Fruit fly (Drosophila melanogaster) whole organism, embryonic: Measurements from ENCODE around the gene CG31793.

Source experiments
- Ada2b ChIP-seq: fragments of 200-800 bp; sonication (Bioruptor generic); IDR thresholded peaks from 2 replicates; pipeline ENCODE4 v1.3.6; 2022; ENCODE audit warnings: missing biosample characterization, missing genetic modification characterization
- Asciz ChIP-seq: fragments of 200-800 bp; sonication (Bioruptor generic); optimal IDR thresholded peaks from 2 replicates; lab custom pipeline; 2017; ENCODE audit warnings: missing biosample characterization, mild to moderate bottlenecking, missing genetic modification characterization, missing genetic modification reagents
- Bteb2 ChIP-seq: fragments of 200-800 bp; sonication (Bioruptor generic); optimal IDR thresholded peaks from 2 replicates; lab custom pipeline; 2016; ENCODE audit warnings: missing biosample characterization, missing genetic modification characterization
- CG11695 ChIP-seq: fragments of 200-800 bp; sonication (Bioruptor generic); IDR thresholded peaks from 3 replicates; pipeline ENCODE4 v1.3.6; 2022; ENCODE audit warnings: missing biosample characterization, missing genetic modification characterization
- CG12071 ChIP-seq: fragments of 200-800 bp; sonication (Bioruptor generic); optimal IDR thresholded peaks from 3 replicates; lab custom pipeline; 2018; ENCODE audit warnings: missing biosample characterization, mild to moderate bottlenecking, missing genetic modification characterization
- CG12236 ChIP-seq: fragments of 200-800 bp; sonication (Bioruptor generic); optimal IDR thresholded peaks from 2 replicates; lab custom pipeline; 2016; ENCODE audit warnings: missing biosample characterization, missing genetic modification characterization
- CG13123 ChIP-seq: fragments of 200-800 bp; sonication (Bioruptor generic); optimal IDR thresholded peaks from 2 replicates; lab custom pipeline; 2016; ENCODE audit warnings: missing biosample characterization, missing genetic modification characterization
- CG14667 ChIP-seq: fragments of 200-800 bp; sonication (Bioruptor generic); IDR thresholded peaks from 2 replicates; pipeline ENCODE4 v1.3.6; 2022; ENCODE audit warnings: missing biosample characterization, missing genetic modification characterization
- CG17612 ChIP-seq: fragments of 200-800 bp; sonication (Bioruptor generic); IDR thresholded peaks from 2 replicates; pipeline ENCODE4 v1.3.6; 2022; ENCODE audit warnings: missing biosample characterization, missing genetic modification characterization
- CG18262 ChIP-seq: fragments of 200-800 bp; optimal IDR thresholded peaks from 3 replicates; lab custom pipeline; 2019; ENCODE audit warnings: missing biosample characterization, mild to moderate bottlenecking, missing genetic modification characterization, moderate library complexity
- CG2199 ChIP-seq: fragments of 200-800 bp; sonication (Bioruptor generic); IDR thresholded peaks from 3 replicates; pipeline ENCODE4 v1.3.6; 2022; ENCODE audit warnings: missing biosample characterization, missing genetic modification characterization
- CG3847 ChIP-seq: fragments of 200-800 bp; sonication (Bioruptor generic); IDR thresholded peaks from 2 replicates; pipeline ENCODE4 v1.3.6; 2022; ENCODE audit warnings: missing biosample characterization, missing genetic modification characterization
- CG4820 ChIP-seq: fragments of 200-800 bp; sonication (Bioruptor generic); optimal IDR thresholded peaks from 3 replicates; lab custom pipeline; 2016; ENCODE audit warnings: missing biosample characterization, missing genetic modification characterization
- CG6254 ChIP-seq: fragments of 200-800 bp; sonication (Bioruptor generic); optimal IDR thresholded peaks from 3 replicates; lab custom pipeline; 2017; ENCODE audit warnings: mild to moderate bottlenecking, missing biosample characterization, missing genetic modification reagents, missing genetic modification characterization
- CG6765 ChIP-seq: fragments of 200-800 bp; sonication (Bioruptor generic); optimal IDR thresholded peaks from 3 replicates; lab custom pipeline; 2017; ENCODE audit warnings: missing biosample characterization, mild to moderate bottlenecking, missing genetic modification characterization
- CG7271 ChIP-seq: fragments of 200-800 bp; sonication (Bioruptor generic); optimal IDR thresholded peaks from 2 replicates; lab custom pipeline; 2018; ENCODE audit warnings: missing biosample characterization, mild to moderate bottlenecking, missing genetic modification characterization, moderate library complexity
- CG7928 ChIP-seq: fragments of 200-800 bp; sonication (Bioruptor generic); optimal IDR thresholded peaks from 2 replicates; lab custom pipeline; 2017; ENCODE audit warnings: missing biosample characterization, mild to moderate bottlenecking, missing genetic modification characterization
- CG8281 ChIP-seq: fragments of 200-800 bp; sonication (Bioruptor generic); optimal IDR thresholded peaks from 2 replicates; lab custom pipeline; 2018; ENCODE audit warnings: missing biosample characterization, mild to moderate bottlenecking, missing genetic modification characterization, moderate library complexity
- CG8765 ChIP-seq: fragments of 200-800 bp; sonication (Bioruptor generic); IDR thresholded peaks from 2 replicates; pipeline ENCODE4 v1.3.6; 2022; ENCODE audit warnings: missing biosample characterization, missing genetic modification characterization
- CG9876 ChIP-seq: fragments of 200-800 bp; sonication (Bioruptor generic); optimal IDR thresholded peaks from 2 replicates; lab custom pipeline; 2016; ENCODE audit warnings: missing biosample characterization, missing genetic modification characterization
- Hr51 ChIP-seq, 2 experiments: fragments of 200-800 bp; sonication (Bioruptor generic); optimal IDR thresholded peaks; 2 replicates in 1 of 2; 3 replicates in 1 of 2; lab custom pipeline; 2016 to 2018; ENCODE audit warnings: missing biosample characterization in 2 of 2, missing genetic modification characterization in 2 of 2, mild to moderate bottlenecking in 1 of 2, moderate library complexity in 1 of 2
- Hr78 ChIP-seq, 2 experiments: fragments of 200-800 bp in 1 of 2; fragments of >200 bp in 1 of 2; sonication (Bioruptor generic) in 1 of 2; optimal IDR thresholded peaks; 2 replicates each; lab custom pipeline; 2017 to 2019; ENCODE audit warnings: missing biosample characterization in 2 of 2, missing genetic modification characterization in 2 of 2, mild to moderate bottlenecking in 1 of 2, moderate library complexity in 1 of 2
- Myb ChIP-seq: fragments of 200-800 bp; sonication (Bioruptor generic); optimal IDR thresholded peaks from 2 replicates; lab custom pipeline; 2016; ENCODE audit warnings: missing biosample characterization, missing genetic modification characterization
- Sox100B ChIP-seq: fragments of 200-800 bp; sonication (Bioruptor generic); optimal IDR thresholded peaks from 3 replicates; lab custom pipeline; 2018; ENCODE audit warnings: missing biosample characterization, mild to moderate bottlenecking, missing genetic modification characterization
- ato ChIP-seq: fragments of 200-800 bp; sonication (Bioruptor generic); IDR thresholded peaks from 2 replicates; pipeline ENCODE4 v1.3.6; 2022; ENCODE audit warnings: missing biosample characterization, missing genetic modification characterization; ENCODE audit not compliant: partially characterized antibody
- bsh ChIP-seq, 2 experiments: fragments of 200-800 bp; sonication (Bioruptor generic); optimal IDR thresholded peaks; 2 replicates each; lab custom pipeline; 2017 to 2018; ENCODE audit warnings: mild to moderate bottlenecking in 2 of 2, missing biosample characterization in 2 of 2, missing genetic modification characterization in 2 of 2, moderate library complexity in 1 of 2
- corto ChIP-seq: fragments of 200-800 bp; sonication (Bioruptor generic); optimal IDR thresholded peaks from 2 replicates; lab custom pipeline; 2016; ENCODE audit warnings: missing biosample characterization, mild to moderate bottlenecking, missing genetic modification characterization, moderate library complexity
- crc ChIP-seq: fragments of 200-800 bp; sonication (Bioruptor generic); optimal IDR thresholded peaks from 2 replicates; lab custom pipeline; 2016; ENCODE audit warnings: missing biosample characterization, missing genetic modification characterization
- dysf ChIP-seq: fragments of 200-800 bp; sonication (Bioruptor generic); IDR thresholded peaks from 3 replicates; pipeline ENCODE4 v1.3.6; 2022; ENCODE audit warnings: missing biosample characterization, missing genetic modification characterization
- fd64A ChIP-seq: fragments of 200-800 bp; sonication (Bioruptor generic); optimal IDR thresholded peaks from 3 replicates; lab custom pipeline; 2018; ENCODE audit warnings: missing biosample characterization, mild to moderate bottlenecking, missing genetic modification characterization
- gcm ChIP-seq: fragments of 200-800 bp; sonication (Bioruptor generic); optimal IDR thresholded peaks from 2 replicates; lab custom pipeline; 2019; ENCODE audit warnings: missing biosample characterization, mild to moderate bottlenecking, missing genetic modification characterization, moderate library complexity
- grn ChIP-seq: fragments of 200-800 bp; sonication (Bioruptor generic); optimal IDR thresholded peaks from 3 replicates; lab custom pipeline; 2017; ENCODE audit warnings: missing biosample characterization, missing genetic modification characterization
- hb ChIP-seq: fragments of 200-800 bp; sonication (Bioruptor generic); IDR thresholded peaks from 3 replicates; pipeline ENCODE4 v1.3.6; 2022; ENCODE audit warnings: missing biosample characterization, missing genetic modification characterization; ENCODE audit not compliant: partially characterized antibody
- hbn ChIP-seq: fragments of 200-800 bp; sonication (Bioruptor generic); IDR thresholded peaks from 2 replicates; pipeline ENCODE4 v1.3.6; 2022; ENCODE audit warnings: missing biosample characterization, missing genetic modification characterization; ENCODE audit not compliant: partially characterized antibody
- ind ChIP-seq: fragments of 200-800 bp; sonication (Bioruptor generic); optimal IDR thresholded peaks from 3 replicates; lab custom pipeline; 2016; ENCODE audit warnings: missing biosample characterization, missing genetic modification characterization
- klu ChIP-seq: fragments of 200-800 bp; sonication (Bioruptor generic); IDR thresholded peaks from 2 replicates; pipeline ENCODE4 v1.3.6; 2022; ENCODE audit warnings: missing biosample characterization, missing genetic modification characterization
- lab ChIP-seq: fragments of 200-800 bp; sonication (Bioruptor generic); optimal IDR thresholded peaks from 3 replicates; lab custom pipeline; 2017; ENCODE audit warnings: missing biosample characterization, missing genetic modification characterization, mild to moderate bottlenecking, moderate library complexity, missing genetic modification reagents
- lilli ChIP-seq: fragments of 200-800 bp; sonication (Bioruptor generic); optimal IDR thresholded peaks from 3 replicates; lab custom pipeline; 2016; ENCODE audit warnings: missing biosample characterization, missing genetic modification characterization
- mam ChIP-seq: fragments of 200-800 bp; sonication (Bioruptor generic); optimal IDR thresholded peaks from 3 replicates; lab custom pipeline; 2016; ENCODE audit warnings: missing biosample characterization, missing genetic modification characterization
- org-1 ChIP-seq: fragments of 200-800 bp; sonication (Bioruptor generic); optimal IDR thresholded peaks from 2 replicates; lab custom pipeline; 2017; ENCODE audit warnings: missing biosample characterization, missing genetic modification characterization
- pan ChIP-seq, 4 experiments: fragments of >200 bp in 3 of 4; fragments of 200-800 bp in 1 of 4; sonication (Bioruptor generic) in 1 of 4; optimal IDR thresholded peaks in 3 of 4; IDR thresholded peaks in 1 of 4; 2 replicates each; pipeline versions ENCODE4 v1.3.6 to Lab custom; 2017 to 2022; ENCODE audit warnings: missing biosample characterization in 2 of 4, missing genetic modification characterization in 2 of 4, mixed read lengths in 1 of 4
- pfk ChIP-seq: fragments of 200-800 bp; sonication (Bioruptor generic); optimal IDR thresholded peaks from 2 replicates; lab custom pipeline; 2018; ENCODE audit warnings: missing biosample characterization, mild to moderate bottlenecking, missing genetic modification characterization, moderate library complexity
- ro ChIP-seq: fragments of 200-800 bp; sonication (Bioruptor generic); IDR thresholded peaks from 2 replicates; pipeline ENCODE4 v1.3.6; 2022; ENCODE audit warnings: missing biosample characterization, missing genetic modification characterization
- salm ChIP-seq: fragments of 200-800 bp; sonication (Bioruptor generic); optimal IDR thresholded peaks from 2 replicates; lab custom pipeline; 2018; ENCODE audit warnings: missing biosample characterization, mild to moderate bottlenecking, missing genetic modification characterization
- slou ChIP-seq: fragments of 200-800 bp; sonication (Bioruptor generic); optimal IDR thresholded peaks from 3 replicates; lab custom pipeline; 2016; ENCODE audit warnings: missing biosample characterization, missing genetic modification characterization
- so ChIP-seq: fragments of 200-800 bp; sonication (Bioruptor generic); IDR thresholded peaks from 3 replicates; pipeline ENCODE4 v1.3.6; 2022; ENCODE audit warnings: missing biosample characterization, missing genetic modification characterization
- tna ChIP-seq: fragments of 200-800 bp; sonication (Bioruptor generic); IDR thresholded peaks from 2 replicates; pipeline ENCODE4 v1.3.6; 2022; ENCODE audit warnings: missing biosample characterization, missing genetic modification characterization; ENCODE audit not compliant: partially characterized antibody
- wdn ChIP-seq: fragments of 200-800 bp; sonication (Bioruptor generic); IDR thresholded peaks from 2 replicates; pipeline ENCODE4 v1.3.6; 2022; ENCODE audit warnings: missing biosample characterization, missing genetic modification characterization

Gene CG31793

dm6 chr2L:18974063-18974779 lies 28.9 kb upstream of the CG31793 start, which contains the start of the genes L2HGDH and CG10431 (continued):
- TF ChIP-seq tna (GFP tag; lab: Robert Waterston, UW) (no peak), CG2199 (no peak), lab (peak; percentile 85), pfk (GFP tag; lab: Kevin White, UChicago) (peak; percentile 52), wdn (GFP tag; lab: Robert Waterston, UW) (0 out of 2 replicates have a peak, but pooled peaks have one; percentile 4), fd64A (GFP tag; lab: Kevin White, UChicago) (peak; percentile 21), CG6765 (GFP tag; lab: Kevin White, UChicago) (peak; percentile 38), CG14667 (GFP tag; lab: Robert Waterston, UW) (no peak), mam (GFP tag; lab: Kevin White, UChicago) (peak; percentile 21), CG17612 (GFP tag; lab: Robert Waterston, UW) (no peak), Asciz (peak; percentile 20), salm (peak; percentile 28), CG6254 (GFP tag; lab: Kevin White, UChicago) (peak; percentile 34), so (GFP tag; lab: Robert Waterston, UW) (0 out of 3 replicates have a peak, but pooled peaks have one; percentile 32), Hr78 (GFP tag; optimal IDR thresholded peaks at IDR 0.05; lab: Kevin White, UChicago) (peak in 1 of 2 experiments; percentile 72), grn (GFP tag; lab: Kevin White, UChicago) (peak; percentile 28), hb (GFP tag; lab: Robert Waterston, UW) (no peak), lilli (GFP tag; lab: Kevin White, UChicago) (peak; percentile 67), hbn (GFP tag; lab: Robert Waterston, UW) (no peak; the same call in 1 of the 2 replicates), CG13123 (GFP tag; lab: Kevin White, UChicago) (peak; percentile 21), Sox100B (GFP tag; lab: Kevin White, UChicago) (peak; percentile 66), klu (no peak), org-1 (peak; percentile 1), ato (GFP tag; lab: Robert Waterston, UW) (no peak), CG7928 (GFP tag; lab: Kevin White, UChicago) (peak; percentile 2), CG8281 (tag; lab: Kevin White, UChicago) (no peak), CG3847 (peak; percentile 64), CG12236 (GFP tag; lab: Kevin White, UChicago) (no peak), CG4820 (GFP tag; lab: Kevin White, UChicago) (peak; percentile 13), gcm (GFP tag; lab: Kevin White, UChicago) (peak; percentile 36), slou (GFP tag; lab: Kevin White, UChicago) (no peak), CG12071 (GFP tag; lab: Kevin White, UChicago) (peak; percentile 57), CG18262 (tag; lab: Kevin White, UChicago) (peak; percentile 69), corto (GFP tag; lab: Kevin White, UChicago) (no peak), CG8765 (no peak), bsh (GFP tag; optimal IDR thresholded peaks at IDR 0.05; lab: Kevin White, UChicago) (peak in 1 of 2 experiments; percentile 41), CG9876 (GFP tag; lab: Kevin White, UChicago) (no peak), ro (GFP tag; lab: Robert Waterston, UW) (no peak), Ada2b (GFP tag; lab: Robert Waterston, UW) (no peak), ind (GFP tag; lab: Kevin White, UChicago) (peak; percentile 67), Bteb2 (peak; percentile 65), dysf (GFP tag; lab: Robert Waterston, UW) (peak; percentile 44; the same call in 1 of the 3 replicates), Myb (peak; percentile 11), CG11695 (GFP tag; lab: Robert Waterston, UW) (no peak), CG7271 (peak; percentile 43), crc (no peak), pan (optimal IDR thresholded peaks at IDR 0.05; lab: Kevin White, UChicago) (no peak), pan (GFP tag; optimal IDR thresholded peaks at IDR 0.05 in 1 of 2, IDR thresholded peaks at IDR 0.05 in 1 of 2) (peak in 1 of 2 experiments; percentile 19), Hr51 (GFP tag; optimal IDR thresholded peaks at IDR 0.05; lab: Kevin White, UChicago) (peak in 1 of 2 experiments; percentile 69)
